Fruit fly (Drosophila melanogaster): ENCODE measurements around the gene CG2187.

- TF ChIP-seq fru (GFP tag; optimal IDR thresholded peaks at IDR 0.05): no peak
- no peak for TF ChIP-seq rgr (GFP tag; optimal IDR thresholded peaks at IDR 0.05)
- TF ChIP-seq pan (optimal IDR thresholded peaks at IDR 0.05): no peak
- TF ChIP-seq jim (GFP tag; optimal IDR thresholded peaks at IDR 0.05): peak; percentile 35
- TF ChIP-seq Mio (GFP tag; optimal IDR thresholded peaks at IDR 0.05): no peak
- no peak for TF ChIP-seq sage (GFP tag; optimal IDR thresholded peaks at IDR 0.05)
- TF ChIP-seq Myc (optimal IDR thresholded peaks at IDR 0.05): peak; percentile 8
- TF ChIP-seq CG9705 (GFP tag; optimal IDR thresholded peaks at IDR 0.05): no peak
- no peak for TF ChIP-seq CG32264 (GFP tag; optimal IDR thresholded peaks at IDR 0.05)
- TF ChIP-seq CrebA (GFP tag; optimal IDR thresholded peaks at IDR 0.05; ENCODE audit: borderline replicate concordance): no peak
- TF ChIP-seq h (GFP tag; optimal IDR thresholded peaks at IDR 0.05): no peak
Observed at dm6 chr3R:31743279-31743678, 15.2 kb downstream of the CG2187 start, which contains the start of gene Tbca.
